Worm (Caenorhabditis elegans) whole organism, L1 larva: ENCODE data around the gene AH9.4.
A peak's percentile ranks its signal among the peaks of the same experiment; 100 is the strongest.

Experiments
- alr-1 ChIP-seq: fragments of 200-800 bp; sonication (Bioruptor generic); optimal IDR thresholded peaks from 2 replicates; lab custom pipeline; 2018; ENCODE audit warnings: borderline replicate concordance, mild to moderate bottlenecking, missing genetic modification characterization, missing compliant biosample characterization
- ceh-90 ChIP-seq: sonication (generic microtip); optimal IDR thresholded peaks from 2 replicates; lab custom pipeline; 2016; ENCODE audit warnings: missing genetic modification characterization, missing compliant biosample characterization
- ces-1 ChIP-seq: fragments of 150-350 bp; optimal IDR thresholded peaks from 2 replicates; lab custom pipeline; 2014; ENCODE audit warnings: missing biosample characterization, missing genetic modification reagents, missing genetic modification characterization
- dsc-1 ChIP-seq: sonication (generic microtip); optimal IDR thresholded peaks from 2 replicates; lab custom pipeline; 2016; ENCODE audit warnings: mild to moderate bottlenecking, missing genetic modification characterization, missing compliant biosample characterization
- hlh-4 ChIP-seq: sonication (generic microtip); optimal IDR thresholded peaks from 2 replicates; lab custom pipeline; 2016; ENCODE audit warnings: mild to moderate bottlenecking, missing genetic modification characterization, missing compliant biosample characterization
- isw-1 ChIP-seq: fragments of 200-800 bp; sonication (Bioruptor generic); IDR thresholded peaks from 2 replicates; pipeline ENCODE4 v1.3.6; 2022; ENCODE audit warnings: missing genetic modification characterization, missing compliant biosample characterization
- lin-14 ChIP-seq: fragments of 200-800 bp; sonication (Bioruptor generic); optimal IDR thresholded peaks from 2 replicates; lab custom pipeline; 2018; ENCODE audit warnings: mild to moderate bottlenecking, missing genetic modification characterization, moderate library complexity, missing compliant biosample characterization
- nhr-71 ChIP-seq: sonication (generic microtip); optimal IDR thresholded peaks from 2 replicates; lab custom pipeline; 2016; ENCODE audit warnings: mild to moderate bottlenecking, missing genetic modification characterization, moderate library complexity, missing compliant biosample characterization
- snpc-4 ChIP-seq: fragments of 150-350 bp; optimal IDR thresholded peaks from 2 replicates; lab custom pipeline; 2014; ENCODE audit warnings: missing biosample characterization, missing genetic modification characterization
- tlp-1 ChIP-seq: fragments of 150-350 bp; optimal IDR thresholded peaks from 2 replicates; lab custom pipeline; 2014; ENCODE audit warnings: missing biosample characterization, missing genetic modification characterization
- vab-15 ChIP-seq: sonication (generic microtip); optimal IDR thresholded peaks from 2 replicates; lab custom pipeline; 2017; ENCODE audit warnings: missing genotype, mild to moderate bottlenecking, missing genetic modification characterization, missing compliant biosample characterization

Gene AH9.4

DNA sequence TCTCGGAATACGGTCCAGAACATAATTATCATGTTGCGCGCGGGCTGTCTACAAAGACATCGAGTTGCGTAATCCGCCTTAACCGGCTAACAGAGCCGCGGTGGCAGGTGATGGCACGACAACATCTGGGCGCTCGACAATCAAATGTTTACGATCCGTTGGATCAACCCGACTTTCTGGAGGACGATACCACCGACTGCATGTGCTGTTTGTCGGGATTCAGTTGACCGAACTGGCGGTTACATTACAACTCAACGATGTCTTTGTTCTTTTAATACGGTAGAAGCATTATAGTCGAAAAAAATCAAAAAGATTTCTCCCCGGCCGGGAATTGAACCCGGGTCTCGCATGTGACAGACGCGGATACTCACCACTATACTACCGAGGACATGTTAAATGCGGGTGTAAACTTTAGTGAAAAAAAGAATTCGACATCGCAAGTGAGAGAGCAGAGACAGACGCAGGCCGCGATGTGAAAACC, 47.2 kb downstream of the AH9.4 start (continued):
- TF ChIP-seq dsc-1 (peak; percentile 77), ces-1 (GFP tag; lab: Kevin White, UChicago) (no peak), lin-14 (GFP tag; lab: Kevin White, UChicago) (peak; percentile 71), tlp-1 (no peak), hlh-4 (tag; lab: Kevin White, UChicago) (no peak), alr-1 (tag; lab: Kevin White, UChicago) (no peak), nhr-71 (peak; percentile 77), vab-15 (tag; lab: Kevin White, UChicago) (no peak), snpc-4 (tag; lab: Kevin White, UChicago) (no peak), ceh-90 (tag; lab: Kevin White, UChicago) (no peak), isw-1 (no peak; the same call in 1 of the 2 replicates)
